Worm (Caenorhabditis elegans) whole organism, L1 larva: ENCODE data around the gene clx-1.

ENCODE experiments used
- C04F5.9 ChIP-seq: sonication (generic microtip); optimal IDR thresholded peaks from 2 replicates; lab custom pipeline; 2016; ENCODE audit warnings: missing genetic modification characterization, missing compliant biosample characterization
- C16A3.4 ChIP-seq: fragments of 150-350 bp; optimal IDR thresholded peaks from 2 replicates; lab custom pipeline; 2014; ENCODE audit warnings: missing biosample characterization, missing genetic modification characterization
- C34B4.2 ChIP-seq: sonication (generic microtip); optimal IDR thresholded peaks from 2 replicates; lab custom pipeline; 2017; ENCODE audit warnings: mild to moderate bottlenecking, missing genetic modification characterization, missing compliant biosample characterization
- F16B12.6 ChIP-seq: fragments of 150-350 bp; optimal IDR thresholded peaks from 2 replicates; lab custom pipeline; 2014; ENCODE audit warnings: missing biosample characterization, missing genetic modification characterization
- alr-1 ChIP-seq: fragments of 200-800 bp; sonication (Bioruptor generic); optimal IDR thresholded peaks from 2 replicates; lab custom pipeline; 2018; ENCODE audit warnings: borderline replicate concordance, mild to moderate bottlenecking, missing genetic modification characterization, missing compliant biosample characterization
- aly-2 ChIP-seq: fragments of 150-350 bp; optimal IDR thresholded peaks from 2 replicates; lab custom pipeline; 2014; ENCODE audit warnings: missing biosample characterization, missing genetic modification characterization
- ama-1 ChIP-seq: fragments of 150-350 bp; optimal IDR thresholded peaks from 2 replicates; lab custom pipeline; 2014
- ceh-63 ChIP-seq: fragments of 200-800 bp; sonication (Bioruptor generic); optimal IDR thresholded peaks from 2 replicates; lab custom pipeline; 2018; ENCODE audit warnings: mild to moderate bottlenecking, missing genetic modification characterization, missing compliant biosample characterization
- ceh-8 ChIP-seq: fragments of 200-800 bp; sonication (Bioruptor generic); optimal IDR thresholded peaks from 2 replicates; lab custom pipeline; 2018; ENCODE audit warnings: mild to moderate bottlenecking, missing genetic modification characterization, moderate library complexity, missing compliant biosample characterization
- ceh-90 ChIP-seq: sonication (generic microtip); optimal IDR thresholded peaks from 2 replicates; lab custom pipeline; 2016; ENCODE audit warnings: missing genetic modification characterization, missing compliant biosample characterization
- dpl-1 ChIP-seq, 3 experiments: fragments of 150-350 bp in 2 of 3; sonication (generic microtip) in 1 of 3; optimal IDR thresholded peaks; 2 replicates each; lab custom pipeline; 2014 to 2017; ENCODE audit warnings: missing biosample characterization in 3 of 3, missing genetic modification characterization in 3 of 3, missing genetic modification reagents in 3 of 3
- efl-1 ChIP-seq, 4 experiments: fragments of 150-350 bp; optimal IDR thresholded peaks in 3 of 4; peaks in 1 of 4; 1 replicate in 1 of 4; 2 replicates in 3 of 4; lab custom pipeline; 2014; ENCODE audit warnings: missing biosample characterization in 2 of 4, missing genetic modification characterization in 2 of 4, missing genetic modification reagents in 2 of 4
- egl-27 ChIP-seq, 2 experiments: fragments of 150-350 bp in 1 of 2; sonication (generic microtip); optimal IDR thresholded peaks; 3 replicates each; lab custom pipeline; 2017 to 2018; ENCODE audit warnings: missing biosample characterization in 2 of 2, missing genetic modification characterization in 2 of 2, missing genetic modification reagents in 2 of 2
- elt-2 ChIP-seq: sonication (generic microtip); optimal IDR thresholded peaks from 2 replicates; lab custom pipeline; 2016; ENCODE audit warnings: missing genetic modification characterization, mild to moderate bottlenecking, inconsistent platforms, missing compliant biosample characterization, missing genetic modification reagents
- fkh-10 ChIP-seq: sonication (generic microtip); optimal IDR thresholded peaks from 2 replicates; lab custom pipeline; 2017; ENCODE audit warnings: missing biosample characterization, missing genetic modification reagents, missing genetic modification characterization
- fkh-4 ChIP-seq: sonication (generic microtip); optimal IDR thresholded peaks from 2 replicates; lab custom pipeline; 2016; ENCODE audit warnings: missing compliant biosample characterization, missing genetic modification characterization, borderline replicate concordance
- hpl-2 ChIP-seq: fragments of 150-350 bp; optimal IDR thresholded peaks from 2 replicates; lab custom pipeline; 2014; ENCODE audit warnings: missing biosample characterization, missing genetic modification reagents, missing genetic modification characterization
- isw-1 ChIP-seq: fragments of 200-800 bp; sonication (Bioruptor generic); IDR thresholded peaks from 2 replicates; pipeline ENCODE4 v1.3.6; 2022; ENCODE audit warnings: missing genetic modification characterization, missing compliant biosample characterization
- jun-1 ChIP-seq: fragments of 150-350 bp; optimal IDR thresholded peaks from 2 replicates; lab custom pipeline; 2014; ENCODE audit warnings: missing biosample characterization, missing genetic modification reagents, missing genetic modification characterization
- lin-13 ChIP-seq: fragments of 150-350 bp; optimal IDR thresholded peaks from 2 replicates; lab custom pipeline; 2014; ENCODE audit warnings: missing biosample characterization, missing genetic modification reagents, missing genetic modification characterization
- lin-14 ChIP-seq: fragments of 200-800 bp; sonication (Bioruptor generic); optimal IDR thresholded peaks from 2 replicates; lab custom pipeline; 2018; ENCODE audit warnings: mild to moderate bottlenecking, missing genetic modification characterization, moderate library complexity, missing compliant biosample characterization
- lin-35 ChIP-seq, 2 experiments: fragments of 150-350 bp; optimal IDR thresholded peaks; 2 replicates each; lab custom pipeline; 2014; ENCODE audit warnings: missing biosample characterization in 2 of 2, missing genetic modification characterization in 2 of 2, missing genetic modification reagents in 2 of 2
- lir-3 ChIP-seq: sonication (generic microtip); optimal IDR thresholded peaks from 2 replicates; lab custom pipeline; 2016; ENCODE audit warnings: mild to moderate bottlenecking, missing genetic modification characterization, moderate library complexity, missing compliant biosample characterization; ENCODE audit not compliant: poor library complexity
- lsy-2 ChIP-seq, 2 experiments: fragments of 150-350 bp; optimal IDR thresholded peaks; 2 replicates each; lab custom pipeline; 2014; ENCODE audit warnings: missing biosample characterization in 2 of 2, missing genetic modification characterization in 2 of 2
- mab-9 ChIP-seq: fragments of 200-800 bp; sonication (Bioruptor generic); IDR thresholded peaks from 2 replicates; pipeline ENCODE4 v1.3.6; 2022; ENCODE audit warnings: missing genetic modification reagents, missing genetic modification characterization, missing compliant biosample characterization
- mdl-1 ChIP-seq, 2 experiments: fragments of 150-350 bp; optimal IDR thresholded peaks; 2 replicates each; lab custom pipeline; 2014 to 2017; ENCODE audit warnings: missing biosample characterization in 2 of 2, missing genetic modification characterization in 2 of 2, inconsistent platforms in 1 of 2
- mep-1 ChIP-seq: fragments of 150-350 bp; optimal IDR thresholded peaks from 2 replicates; lab custom pipeline; 2014; ENCODE audit warnings: missing biosample characterization, missing genetic modification characterization
- nhr-11 ChIP-seq: fragments of 150-350 bp; optimal IDR thresholded peaks from 2 replicates; lab custom pipeline; 2014; ENCODE audit warnings: missing biosample characterization, missing genetic modification characterization
- nhr-19 ChIP-seq: fragments of 200-800 bp; sonication (Bioruptor generic); conservative IDR thresholded peaks from 2 replicates; pipeline ENCODE4 v1.3.6; 2022; ENCODE audit warnings: missing genetic modification characterization, missing compliant biosample characterization
- nhr-20 ChIP-seq: sonication (generic microtip); optimal IDR thresholded peaks from 2 replicates; lab custom pipeline; 2016; ENCODE audit warnings: mild to moderate bottlenecking, missing genetic modification characterization, missing compliant biosample characterization
- nhr-237 ChIP-seq: fragments of 150-350 bp; optimal IDR thresholded peaks from 2 replicates; lab custom pipeline; 2014; ENCODE audit warnings: missing biosample characterization, missing genetic modification characterization
- nhr-28 ChIP-seq: fragments of 150-350 bp; optimal IDR thresholded peaks from 2 replicates; lab custom pipeline; 2014; ENCODE audit warnings: missing biosample characterization, missing genetic modification characterization
- nhr-71 ChIP-seq: sonication (generic microtip); optimal IDR thresholded peaks from 2 replicates; lab custom pipeline; 2016; ENCODE audit warnings: mild to moderate bottlenecking, missing genetic modification characterization, moderate library complexity, missing compliant biosample characterization
- nhr-77 ChIP-seq: fragments of 150-350 bp; optimal IDR thresholded peaks from 2 replicates; lab custom pipeline; 2014; ENCODE audit warnings: missing biosample characterization, missing genetic modification characterization
- nhr-85 ChIP-seq: sonication (generic microtip); peaks from one replicate; lab custom pipeline; 2016; ENCODE audit warnings: missing genetic modification characterization, inconsistent platforms, missing compliant biosample characterization
- pax-3 ChIP-seq: fragments of 200-800 bp; sonication (Bioruptor generic); optimal IDR thresholded peaks from 2 replicates; lab custom pipeline; 2018; ENCODE audit warnings: mild to moderate bottlenecking, missing genetic modification characterization, moderate library complexity, missing compliant biosample characterization
- pqm-1 ChIP-seq: sonication (generic microtip); optimal IDR thresholded peaks from 3 replicates; lab custom pipeline; 2017; ENCODE audit warnings: missing biosample characterization, missing genetic modification characterization
- rnt-1 ChIP-seq: sonication (generic microtip); optimal IDR thresholded peaks from 2 replicates; lab custom pipeline; 2016; ENCODE audit warnings: mild to moderate bottlenecking, missing genetic modification characterization, moderate library complexity, missing compliant biosample characterization
- skn-1 ChIP-seq: fragments of 150-350 bp; optimal IDR thresholded peaks from 2 replicates; lab custom pipeline; 2014; ENCODE audit warnings: missing biosample characterization, missing genetic modification characterization
- sox-4 ChIP-seq: sonication (generic microtip); optimal IDR thresholded peaks from 2 replicates; lab custom pipeline; 2016; ENCODE audit warnings: missing genetic modification characterization, missing compliant biosample characterization
- sptf-1 ChIP-seq: fragments of 150-350 bp; optimal IDR thresholded peaks from 2 replicates; lab custom pipeline; 2014; ENCODE audit warnings: missing biosample characterization, missing genetic modification characterization
- swsn-7 ChIP-seq: sonication (generic microtip); optimal IDR thresholded peaks from 2 replicates; lab custom pipeline; 2016; ENCODE audit warnings: missing genetic modification characterization, missing compliant biosample characterization
- tlp-1 ChIP-seq: fragments of 150-350 bp; optimal IDR thresholded peaks from 2 replicates; lab custom pipeline; 2014; ENCODE audit warnings: missing biosample characterization, missing genetic modification characterization
- unc-130 ChIP-seq: fragments of 150-350 bp; optimal IDR thresholded peaks from 2 replicates; lab custom pipeline; 2017; ENCODE audit warnings: missing biosample characterization, missing genetic modification characterization, inconsistent platforms
- unc-30 ChIP-seq: sonication (generic microtip); optimal IDR thresholded peaks from 2 replicates; lab custom pipeline; 2017; ENCODE audit warnings: missing biosample characterization, missing genetic modification characterization
- unc-62 ChIP-seq: fragments of 150-350 bp; optimal IDR thresholded peaks from 2 replicates; lab custom pipeline; 2014; ENCODE audit warnings: missing biosample characterization, missing genetic modification reagents, missing genetic modification characterization
- unc-98 ChIP-seq: fragments of 200-800 bp; sonication (Bioruptor generic); IDR thresholded peaks from 2 replicates; pipeline ENCODE4 v1.3.6; 2022; ENCODE audit warnings: missing genetic modification characterization, missing compliant biosample characterization
- xbp-1 ChIP-seq: sonication (generic microtip); optimal IDR thresholded peaks from 2 replicates; lab custom pipeline; 2016; ENCODE audit warnings: missing genetic modification characterization, missing compliant biosample characterization
- zag-1 ChIP-seq: fragments of 150-350 bp; optimal IDR thresholded peaks from 2 replicates; lab custom pipeline; 2014; ENCODE audit warnings: missing biosample characterization, missing genetic modification characterization
- zip-4 ChIP-seq: fragments of 200-800 bp; sonication (Bioruptor generic); optimal IDR thresholded peaks from 2 replicates; lab custom pipeline; 2018; ENCODE audit warnings: mild to moderate bottlenecking, missing genetic modification characterization, moderate library complexity, missing compliant biosample characterization
- ztf-11 ChIP-seq, 2 experiments: sonication (generic microtip); optimal IDR thresholded peaks; 2 replicates each; lab custom pipeline; 2016 to 2017; ENCODE audit warnings: missing genetic modification characterization in 2 of 2, missing biosample characterization in 1 of 2, missing compliant biosample characterization in 1 of 2

The clx-1 gene

DNA sequence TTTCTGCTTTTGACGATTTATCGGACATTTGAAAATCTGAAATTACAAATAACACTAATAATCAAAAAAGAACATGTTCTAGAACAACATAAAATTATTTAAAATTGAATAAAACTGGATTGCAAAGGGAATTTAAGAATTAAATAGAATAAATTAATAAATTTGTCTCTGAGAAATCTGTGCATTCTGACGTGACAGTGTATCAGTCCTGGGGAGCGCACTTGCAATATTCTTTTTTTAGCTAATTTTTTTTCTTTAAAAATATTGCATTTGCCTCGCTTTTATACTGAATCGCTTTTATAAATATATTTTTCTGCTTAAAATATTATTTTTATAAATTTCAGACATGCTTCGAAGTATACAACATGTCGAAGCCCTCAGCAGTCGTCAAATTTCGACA, 24.7 kb upstream of the clx-1 start, which contains the start of the genes mrpl-1, emc-6 and mrps-24 (continued):
- no peak for TF ChIP-seq nhr-77 (tag; lab: Kevin White, UChicago)
- no peak for TF ChIP-seq C34B4.2 (tag; lab: Kevin White, UChicago)
- TF ChIP-seq nhr-237 = no peak
- TF ChIP-seq F16B12.6 = peak; percentile 84
- TF ChIP-seq lin-35 (GFP tag; optimal IDR thresholded peaks at IDR 0.05; lab: Kevin White, UChicago) = peak; percentile 67 to 75
- TF ChIP-seq aly-2 (tag; lab: Kevin White, UChicago) = no peak
- TF ChIP-seq sox-4 = no peak
- peak; percentile 68 for TF ChIP-seq swsn-7
- peak; percentile 37 for TF ChIP-seq lin-13 (GFP tag; lab: Kevin White, UChicago)
- TF ChIP-seq sptf-1 = no peak
- peak; percentile 44 for TF ChIP-seq unc-130
- no peak for TF ChIP-seq pqm-1 (tag; lab: Kevin White, UChicago)
- TF ChIP-seq lin-14 (GFP tag; lab: Kevin White, UChicago) = peak; percentile 71
- no peak for TF ChIP-seq zip-4 (GFP tag; lab: Kevin White, UChicago)
- TF ChIP-seq jun-1 (tag; lab: Kevin White, UChicago) = no peak
- no peak for TF ChIP-seq fkh-4 (tag; lab: Kevin White, UChicago)
- no peak for TF ChIP-seq ama-1 (lab: Kevin White, UChicago)
- TF ChIP-seq mdl-1 (tag; optimal IDR thresholded peaks at IDR 0.05; lab: Kevin White, UChicago) = no peak
- peak; percentile 91 for TF ChIP-seq mep-1 (tag; lab: Kevin White, UChicago)
- peak; percentile 82 for TF ChIP-seq C16A3.4 (tag; lab: Kevin White, UChicago)

DNA sequence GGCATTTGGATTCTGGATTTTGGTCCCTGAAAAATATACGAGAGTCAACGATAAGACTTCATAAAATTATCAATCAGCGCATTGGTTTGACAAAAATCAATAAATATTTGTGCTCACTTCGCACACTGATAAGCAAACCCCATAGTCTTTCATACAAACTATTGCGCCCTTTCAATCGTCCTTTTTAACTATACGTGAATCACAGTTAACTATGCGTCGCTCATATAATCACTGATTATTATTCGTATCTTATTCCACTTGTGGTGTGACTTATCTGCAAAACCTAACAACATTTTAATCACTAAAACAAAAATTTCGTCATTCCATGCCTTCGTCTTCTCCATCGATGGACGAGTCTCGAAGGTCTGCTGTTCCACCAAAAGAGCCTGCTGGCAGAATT, 23.6 kb upstream of the clx-1 start, which contains the start of gene nhr-8:
TSS of gene nhr-8 (plus strand) at position 160 of the 400 bp plus-strand sequence.
- TF ChIP-seq pax-3 (peak; percentile 4), mep-1 (tag; lab: Kevin White, UChicago) (no peak), nhr-71 (peak; percentile 23), ceh-63 (GFP tag; lab: Kevin White, UChicago) (no peak), nhr-20 (tag; lab: Kevin White, UChicago) (peak; percentile 5), nhr-77 (tag; lab: Kevin White, UChicago) (no peak), ama-1 (lab: Kevin White, UChicago) (no peak), nhr-19 (no peak), skn-1 (no peak), rnt-1 (tag; lab: Kevin White, UChicago) (no peak), alr-1 (tag; lab: Kevin White, UChicago) (no peak), fkh-10 (GFP tag; lab: Kevin White, UChicago) (no peak), lin-35 (GFP tag; optimal IDR thresholded peaks at IDR 0.05; lab: Kevin White, UChicago) (peak in 1 of 2 experiments; percentile 47), lin-13 (GFP tag; lab: Kevin White, UChicago) (no peak), egl-27 (tag; optimal IDR thresholded peaks at IDR 0.05; lab: Kevin White, UChicago) (no peak), elt-2 (tag; lab: Kevin White, UChicago) (peak; percentile 95), isw-1 (GFP tag; lab: Robert Waterston, UW) (no peak), ceh-8 (GFP tag; lab: Kevin White, UChicago) (no peak), ceh-90 (no peak), unc-98 (GFP tag; lab: Robert Waterston, UW) (no peak), pqm-1 (tag; lab: Kevin White, UChicago) (peak; percentile 33), dpl-1 (GFP tag; optimal IDR thresholded peaks at IDR 0.05; lab: Kevin White, UChicago) (no peak), lir-3 (tag; lab: Kevin White, UChicago) (no peak), nhr-11 (tag; lab: Kevin White, UChicago) (no peak), nhr-28 (tag; lab: Kevin White, UChicago) (no peak), mab-9 (GFP tag; lab: Robert Waterston, UW) (no peak), tlp-1 (tag; lab: Kevin White, UChicago) (peak; percentile 21), zag-1 (tag; lab: Kevin White, UChicago) (no peak), unc-62 (no peak), lsy-2 (tag; optimal IDR thresholded peaks at IDR 0.05; lab: Kevin White, UChicago) (no peak), ztf-11 (tag; optimal IDR thresholded peaks at IDR 0.05; lab: Kevin White, UChicago) (no peak), jun-1 (tag; lab: Kevin White, UChicago) (peak; percentile 43), nhr-85 (tag; lab: Kevin White, UChicago) (peak; percentile 14), hpl-2 (GFP tag; lab: Kevin White, UChicago) (no peak), xbp-1 (tag; lab: Kevin White, UChicago) (no peak), efl-1 (optimal IDR thresholded peaks at IDR 0.05; lab: Kevin White, UChicago) (no peak), efl-1 (GFP tag; optimal IDR thresholded peaks at IDR 0.05 in 1 of 2; lab: Kevin White, UChicago) (peak in 1 of 2 experiments; percentile 36), unc-30 (no peak), C04F5.9 (tag; lab: Kevin White, UChicago) (no peak)
